Worm (Caenorhabditis elegans): Measurements from ENCODE around the gene F57B9.3.
A peak's percentile ranks its signal among the peaks of the same experiment; 100 is the strongest.

The F57B9.3 gene

ce11 chrIII:6953978-6954377 is 14.4 kb downstream of the F57B9.3 start:
- TF ChIP-seq mec-3 (tag; optimal IDR thresholded peaks at IDR 0.05; ENCODE audit: borderline replicate concordance), result no peak
- no peak for TF ChIP-seq odd-2 (tag; optimal IDR thresholded peaks at IDR 0.05)
- TF ChIP-seq ama-1 (optimal IDR thresholded peaks at IDR 0.05), result no peak
- no peak for TF ChIP-seq ceh-48 (tag; optimal IDR thresholded peaks at IDR 0.05)
- no peak for TF ChIP-seq npax-4 (tag; optimal IDR thresholded peaks at IDR 0.05)
- no peak for TF ChIP-seq K09A11.1 (tag; optimal IDR thresholded peaks at IDR 0.05; ENCODE audit: insufficient read depth)
- TF ChIP-seq C38D4.7 (GFP tag; optimal IDR thresholded peaks at IDR 0.05), result no peak
- no peak for TF ChIP-seq pha-2 (tag; optimal IDR thresholded peaks at IDR 0.05)
- no peak for TF ChIP-seq sox-4 (tag; optimal IDR thresholded peaks at IDR 0.05)
- TF ChIP-seq unc-42 (tag; optimal IDR thresholded peaks at IDR 0.05), result no peak
- no peak for TF ChIP-seq hlh-15 (tag; optimal IDR thresholded peaks at IDR 0.05)
- no peak for TF ChIP-seq elt-4 (tag; optimal IDR thresholded peaks at IDR 0.05)
- no peak for TF ChIP-seq F13H6.1 (tag; optimal IDR thresholded peaks at IDR 0.05)
- no peak for TF ChIP-seq tbx-7 (tag; optimal IDR thresholded peaks at IDR 0.05)
- TF ChIP-seq dve-1 (tag; optimal IDR thresholded peaks at IDR 0.05), result no peak

- no peak for TF ChIP-seq ttx-3 (tag; optimal IDR thresholded peaks at IDR 0.05)
- no peak for TF ChIP-seq ztf-16 (tag; optimal IDR thresholded peaks at IDR 0.05)
- TF ChIP-seq ceh-45 (GFP tag; IDR thresholded peaks at IDR 0.05), result no peak
- TF ChIP-seq F13H6.1 (tag; optimal IDR thresholded peaks at IDR 0.05), result no peak
- no peak for TF ChIP-seq dmd-4 (tag; optimal IDR thresholded peaks at IDR 0.05; ENCODE audit: borderline replicate concordance)
- no peak for TF ChIP-seq sox-2 (GFP tag; IDR thresholded peaks at IDR 0.05)
- no peak for TF ChIP-seq ama-1 (optimal IDR thresholded peaks at IDR 0.05)
- TF ChIP-seq ceh-2 (tag; optimal IDR thresholded peaks at IDR 0.05), result no peak
- TF ChIP-seq lim-6 (tag; optimal IDR thresholded peaks at IDR 0.05), result no peak
- TF ChIP-seq fkh-6 (tag; optimal IDR thresholded peaks at IDR 0.05), result no peak
- no peak for TF ChIP-seq ahr-1 (tag; optimal IDR thresholded peaks at IDR 0.05)
- TF ChIP-seq nhr-11 (tag; optimal IDR thresholded peaks at IDR 0.05), result no peak
Observed at ce11 chrIII:6955766-6956165, 16.1 kb downstream of the F57B9.3 start.

- TF ChIP-seq ama-1 (optimal IDR thresholded peaks at IDR 0.05) (no peak), ceh-6 (GFP tag; optimal IDR thresholded peaks at IDR 0.05) (no peak), unc-55 (GFP tag; optimal IDR thresholded peaks at IDR 0.05) (no peak), pag-3 (tag; optimal IDR thresholded peaks at IDR 0.05; ENCODE audit: borderline replicate concordance) (no peak), gmeb-2 (tag; optimal IDR thresholded peaks at IDR 0.05) (no peak), hlh-13 (GFP tag; optimal IDR thresholded peaks at IDR 0.05) (no peak), C38D4.7 (GFP tag; optimal IDR thresholded peaks at IDR 0.05) (no peak)
Observed at ce11 chrIII:6958674-6959241, 19.1 kb downstream of the F57B9.3 start.

- TF ChIP-seq odd-2 (tag; optimal IDR thresholded peaks at IDR 0.05), result peak; percentile 20
- no peak for TF ChIP-seq hlh-6 (tag; optimal IDR thresholded peaks at IDR 0.05)
- TF ChIP-seq nfya-1 (tag; optimal IDR thresholded peaks at IDR 0.05), result peak; percentile 52
- no peak for TF ChIP-seq pqm-1 (tag; optimal IDR thresholded peaks at IDR 0.05)
- no peak for TF ChIP-seq C38D4.7 (GFP tag; optimal IDR thresholded peaks at IDR 0.05)
- TF ChIP-seq fkh-6 (tag; optimal IDR thresholded peaks at IDR 0.05), result no peak
Observed at ce11 chrIII:6961167-6961566, 21.5 kb downstream of the F57B9.3 start.

ce11 chrIII:6961937-6962504 is 22.4 kb downstream of the F57B9.3 start, which contains the start of the genes rpn-6.1 and F57B9.1:
TSS of gene rpn-6.1 (minus strand) at chrIII:6962001.
TSS of gene F57B9.1 (plus strand) at chrIII:6962090.
- no peak for TF ChIP-seq ceh-6 (GFP tag; optimal IDR thresholded peaks at IDR 0.05)
- peak; percentile 43 for TF ChIP-seq elt-2 (tag; optimal IDR thresholded peaks at IDR 0.05)
- peak; percentile 33 for TF ChIP-seq unc-55 (GFP tag; optimal IDR thresholded peaks at IDR 0.05)
